Worm (Caenorhabditis elegans) whole organism, L4/young adult: ENCODE data around the gene C34D4.4.

Experiments
- W03F9.2 ChIP-seq: fragments of 150-350 bp; optimal IDR thresholded peaks from 2 replicates; lab custom pipeline; 2014; ENCODE audit warnings: missing biosample characterization, missing genetic modification characterization
- dao-5 ChIP-seq: sonication (generic microtip); optimal IDR thresholded peaks from 2 replicates; lab custom pipeline; 2016; ENCODE audit warnings: missing genotype, missing genetic modification characterization, moderate library complexity, missing compliant biosample characterization
- him-1 ChIP-seq: sonication (generic microtip); optimal IDR thresholded peaks from 2 replicates; lab custom pipeline; 2016; ENCODE audit warnings: missing genotype, missing genetic modification reagents, missing genetic modification characterization, missing compliant biosample characterization

- TF ChIP-seq dao-5 (tag; lab: Kevin White, UChicago) (no peak), him-1 (tag; lab: Kevin White, UChicago) (no peak), W03F9.2 (tag; lab: Kevin White, UChicago) (no peak)
Observed at ce11 chrIV:7152409-7152808, 3.2 kb downstream of the C34D4.4 start, which contains the start of gene col-113.
